Worm (Caenorhabditis elegans): ENCODE measurements around the gene set-24.
"Not testable (repeated sequence)": the region's sequence is repeated elsewhere in the genome, so short reads cannot be mapped to it uniquely, and the experiment has no call there.

DNA sequence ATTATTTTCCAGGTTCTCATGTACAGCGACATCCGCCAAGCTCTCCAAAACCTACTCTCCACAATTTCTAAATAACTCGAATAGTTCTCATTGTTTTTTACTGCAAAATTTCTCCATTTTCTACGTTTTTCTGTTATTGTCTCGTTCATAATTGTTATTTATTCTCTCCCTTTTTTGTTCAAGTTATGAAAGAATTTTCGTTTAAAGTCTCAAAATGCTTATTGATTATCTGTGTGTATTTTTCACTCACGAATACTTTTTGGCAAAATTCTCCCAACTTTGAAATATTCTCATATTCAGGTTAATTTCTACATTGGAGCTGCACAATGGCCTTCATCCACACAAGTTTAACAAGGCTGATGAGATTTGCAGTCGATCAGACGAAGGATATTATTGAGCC, 23.4 kb upstream of the set-24 start, which contains the start of gene Y57A10A.5:
- TF ChIP-seq nhr-67, skn-1, jun-1, tbx-2, ceh-16 (tag; optimal IDR thresholded peaks at IDR 0.05): not testable (repeated sequence)

Data from whole organism, L3 larva.